Fruit fly (Drosophila melanogaster): ENCODE measurements around the gene CG9109.

CG9109 gene

DNA sequence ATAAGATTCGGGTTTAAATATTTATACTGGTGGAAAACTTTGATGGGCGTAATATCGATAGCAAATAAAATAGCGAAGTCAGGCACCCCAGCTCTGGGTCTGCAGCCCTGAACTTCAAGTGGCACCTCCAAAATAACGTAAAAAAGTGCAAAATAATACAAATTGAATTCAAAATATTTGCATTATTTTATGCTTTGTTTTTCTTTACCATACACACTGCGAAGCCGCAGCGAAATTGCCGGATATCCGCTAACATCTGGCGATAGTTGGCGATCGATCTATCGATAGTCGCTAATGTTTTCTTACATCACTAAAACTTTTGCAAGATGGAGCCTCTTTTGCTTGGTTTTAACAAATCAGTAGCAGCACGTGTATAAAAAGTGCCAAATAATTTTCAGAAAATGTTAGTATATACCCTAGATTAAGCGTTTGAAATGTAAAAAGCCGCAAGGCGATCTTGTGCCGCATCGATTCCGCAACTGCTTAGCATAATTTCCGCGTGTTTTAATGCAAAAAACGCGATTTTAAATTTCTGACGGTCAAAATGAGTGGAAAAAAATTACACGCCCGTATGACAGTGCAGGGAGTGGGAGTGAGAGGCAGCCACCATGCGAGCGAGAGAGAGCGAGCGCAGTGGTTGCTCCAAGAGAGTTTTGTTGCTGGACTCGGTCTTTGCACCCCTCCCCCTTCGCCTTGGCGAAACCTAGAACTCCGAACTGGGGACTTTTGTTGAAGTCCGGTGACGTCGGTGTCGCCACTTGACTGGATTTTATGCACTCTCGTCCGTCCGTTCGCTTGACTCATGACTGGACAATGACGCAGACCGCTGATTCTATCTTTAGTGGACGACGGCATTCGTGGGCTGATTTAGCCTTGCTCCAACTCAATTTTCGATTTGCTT lies 52.5 kb downstream of the CG9109 start, which contains the start of gene eIF4A (continued):
- peak; percentile 66 for TF ChIP-seq CG30020 (tag; optimal IDR thresholded peaks at IDR 0.05)
- no peak for TF ChIP-seq Oaz (GFP tag; IDR thresholded peaks at IDR 0.05)
- peak; percentile 65 for TF ChIP-seq nmo (GFP tag; optimal IDR thresholded peaks at IDR 0.05)
- no peak for TF ChIP-seq B-H2 (GFP tag; optimal IDR thresholded peaks at IDR 0.05)
- TF ChIP-seq Sox100B (GFP tag; optimal IDR thresholded peaks at IDR 0.05) = no peak
- TF ChIP-seq CG2875 (GFP tag; optimal IDR thresholded peaks at IDR 0.05) = peak; percentile 32
- TF ChIP-seq CG15011 (GFP tag; optimal IDR thresholded peaks at IDR 0.05) = peak; percentile 23
- TF ChIP-seq exex (tag; optimal IDR thresholded peaks at IDR 0.05) = no peak
- TF ChIP-seq CTCF (GFP tag; optimal IDR thresholded peaks at IDR 0.05) = no peak
- TF ChIP-seq Pdp1 (GFP tag; optimal IDR thresholded peaks at IDR 0.05) = peak in 1 of 2 experiments; percentile 40
- TF ChIP-seq ssp (GFP tag; IDR thresholded peaks at IDR 0.05) = no peak
- no peak for TF ChIP-seq CG8290 (GFP tag; optimal IDR thresholded peaks at IDR 0.05)
- TF ChIP-seq CG8290 (tag; optimal IDR thresholded peaks at IDR 0.05) = peak in 1 of 2 experiments; percentile 37
- no peak for TF ChIP-seq Blimp-1 (GFP tag; optimal IDR thresholded peaks at IDR 0.05)
- TF ChIP-seq CG17385 (GFP tag; optimal IDR thresholded peaks at IDR 0.05) = peak; percentile 16
- no peak for TF ChIP-seq toy (GFP tag; IDR thresholded peaks at IDR 0.05)
- TF ChIP-seq p53 (GFP tag; optimal IDR thresholded peaks at IDR 0.05) = no peak
- TF ChIP-seq CG18011 (GFP tag; optimal IDR thresholded peaks at IDR 0.05) = no peak
- TF ChIP-seq Oli (tag; optimal IDR thresholded peaks at IDR 0.05) = peak; percentile 14
- no peak for TF ChIP-seq ash1 (GFP tag; optimal IDR thresholded peaks at IDR 0.05)
- no peak for TF ChIP-seq gsb (GFP tag; IDR thresholded peaks at IDR 0.05)
- no peak for TF ChIP-seq Dbx (GFP tag; IDR thresholded peaks at IDR 0.05)
- TF ChIP-seq CG17359 (tag; optimal IDR thresholded peaks at IDR 0.05) = no peak
- TF ChIP-seq CG6689 (GFP tag; IDR thresholded peaks at IDR 0.05) = no peak
- peak; percentile 53 for TF ChIP-seq CoRest (tag; optimal IDR thresholded peaks at IDR 0.05)
- TF ChIP-seq gt (GFP tag; IDR thresholded peaks at IDR 0.05) = no peak
- no peak for TF ChIP-seq Adf1 (GFP tag; IDR thresholded peaks at IDR 0.05)
- TF ChIP-seq CG3163 (GFP tag; optimal IDR thresholded peaks at IDR 0.05) = no peak
- no peak for TF ChIP-seq cato (GFP tag; optimal IDR thresholded peaks at IDR 0.05; ENCODE audit: borderline replicate concordance)
- TF ChIP-seq bcd (GFP tag; optimal IDR thresholded peaks at IDR 0.05) = peak; percentile 42
- TF ChIP-seq salm (tag; optimal IDR thresholded peaks at IDR 0.05) = peak; percentile 52
- TF ChIP-seq stc (GFP tag; IDR thresholded peaks at IDR 0.05) = no peak
- TF ChIP-seq Myb (GFP tag; optimal IDR thresholded peaks at IDR 0.05) = peak; percentile 19
- TF ChIP-seq CG9437 (GFP tag; optimal IDR thresholded peaks at IDR 0.05) = peak; percentile 89
- no peak for TF ChIP-seq CG7745 (tag; optimal IDR thresholded peaks at IDR 0.05)
- TF ChIP-seq tgo (GFP tag; IDR thresholded peaks at IDR 0.05) = no peak
- peak; percentile 27 for TF ChIP-seq unpg (GFP tag; optimal IDR thresholded peaks at IDR 0.05)
- TF ChIP-seq chn (GFP tag; optimal IDR thresholded peaks at IDR 0.05) = no peak
- no peak for TF ChIP-seq CG6254 (GFP tag; optimal IDR thresholded peaks at IDR 0.05)
- peak; percentile 75 for TF ChIP-seq gcm (GFP tag; optimal IDR thresholded peaks at IDR 0.05)
- no peak for TF ChIP-seq CG12236 (GFP tag; optimal IDR thresholded peaks at IDR 0.05)
- no peak for TF ChIP-seq CG10321 (GFP tag; IDR thresholded peaks at IDR 0.05)
- TF ChIP-seq CG3995 (GFP tag; optimal IDR thresholded peaks at IDR 0.05) = no peak
- peak; percentile 96 for TF ChIP-seq BEAF-32 (GFP tag; optimal IDR thresholded peaks at IDR 0.05)
- TF ChIP-seq cg (GFP tag; optimal IDR thresholded peaks at IDR 0.05) = no peak
- peak; percentile 45 for TF ChIP-seq CG7271 (tag; optimal IDR thresholded peaks at IDR 0.05)
- no peak for TF ChIP-seq CG11723 (GFP tag; optimal IDR thresholded peaks at IDR 0.05)
- peak; percentile 15 for TF ChIP-seq CG9817 (tag; optimal IDR thresholded peaks at IDR 0.05)
- TF ChIP-seq gro (GFP tag; optimal IDR thresholded peaks at IDR 0.05) = no peak
- TF ChIP-seq al (GFP tag; IDR thresholded peaks at IDR 0.05) = no peak
